Worm (Caenorhabditis elegans) whole organism, young adult: ENCODE measurements around the gene ZK177.11.
"Not testable (repeated sequence)": the region's sequence is repeated elsewhere in the genome, so short reads cannot be mapped to it uniquely, and the experiment has no call there.

Experiments used
- D2030.7 ChIP-seq: fragments of 200-800 bp; sonication (Bioruptor generic); IDR thresholded peaks from 2 replicates; pipeline ENCODE4 v1.3.6; 2022; ENCODE audit warnings: missing genetic modification reagents, missing genetic modification characterization, missing compliant biosample characterization
- F57A8.1 ChIP-seq: fragments of 200-800 bp; sonication (Bioruptor generic); optimal IDR thresholded peaks from 2 replicates; lab custom pipeline; 2018; ENCODE audit warnings: mild to moderate bottlenecking, missing genetic modification characterization, moderate library complexity, missing compliant biosample characterization
- ceh-79 ChIP-seq: sonication (generic microtip); optimal IDR thresholded peaks from 2 replicates; lab custom pipeline; 2017; ENCODE audit warnings: mild to moderate bottlenecking, missing genetic modification characterization, missing compliant biosample characterization
- hrde-1 ChIP-seq: sonication (generic microtip); optimal IDR thresholded peaks from 2 replicates; lab custom pipeline; 2016; ENCODE audit warnings: missing genetic modification characterization, mild to moderate bottlenecking, missing compliant biosample characterization, moderate library complexity, missing genotype, missing genetic modification reagents, borderline replicate concordance
- mes-4 ChIP-seq: sonication (generic microtip); optimal IDR thresholded peaks from 2 replicates; lab custom pipeline; 2016; ENCODE audit warnings: missing genotype, missing genetic modification characterization, missing compliant biosample characterization
- pha-4 ChIP-seq: fragments of 150-350 bp; sonication (generic microtip); optimal IDR thresholded peaks from 2 replicates; lab custom pipeline; 2014; ENCODE audit warnings: missing biosample characterization, missing genetic modification reagents, missing genetic modification characterization
- repo-1 ChIP-seq: sonication (generic microtip); optimal IDR thresholded peaks from 2 replicates; lab custom pipeline; 2017; ENCODE audit warnings: mild to moderate bottlenecking, missing genetic modification characterization, missing compliant biosample characterization
- snpc-4 ChIP-seq, 5 experiments: fragments of 150-350 bp in 1 of 5; sonication (generic microtip) in 4 of 5; optimal IDR thresholded peaks; 2 replicates each; lab custom pipeline; 2014 to 2018; ENCODE audit warnings: missing genetic modification characterization in 5 of 5, missing biosample characterization in 3 of 5, antibody characterized with exemption in 2 of 5, mild to moderate bottlenecking in 2 of 5, missing compliant biosample characterization in 2 of 5, missing genotype in 2 of 5, moderate library complexity in 2 of 5, missing genetic modification reagents in 1 of 5

ce11 chrII:5540113-5540512 lies 17.4 kb downstream of the ZK177.11 start, which contains the start of gene hlh-27:
- not testable (repeated sequence) for TF ChIP-seq hrde-1; snpc-4 (GFP tag; optimal IDR thresholded peaks at IDR 0.05; lab: Kevin White, UChicago); snpc-4 (tag; optimal IDR thresholded peaks at IDR 0.05; lab: Kevin White, UChicago); repo-1 (tag; lab: Kevin White, UChicago); pha-4 (tag; lab: Kevin White, UChicago); ceh-79; mes-4; F57A8.1; D2030.7 (GFP tag; lab: Robert Waterston, UW)
